Worm (Caenorhabditis elegans) whole organism, L3 larva: ENCODE results near the gene gphr-2.

ENCODE experiments used
- elt-2 ChIP-seq: sonication (generic microtip); optimal IDR thresholded peaks from 2 replicates; lab custom pipeline; 2016; ENCODE audit warnings: missing genetic modification reagents, mild to moderate bottlenecking, missing genetic modification characterization, missing compliant biosample characterization
- nhr-11 ChIP-seq: fragments of 150-350 bp; optimal IDR thresholded peaks from 2 replicates; lab custom pipeline; 2014; ENCODE audit warnings: missing biosample characterization, missing genetic modification characterization
- nhr-12 ChIP-seq: fragments of 150-350 bp; optimal IDR thresholded peaks from 2 replicates; lab custom pipeline; 2014; ENCODE audit warnings: missing biosample characterization, missing genetic modification characterization

ce11 chrX:14316132-14316531 is 8.6 kb upstream of the gphr-2 start:
- TF ChIP-seq nhr-11 (tag; lab: Kevin White, UChicago) (no peak), nhr-12 (no peak), elt-2 (no peak)
